Worm (Caenorhabditis elegans) whole organism, young adult: ENCODE results near the gene sdz-7.

Experiments
- B0261.1 ChIP-seq: sonication (generic microtip); optimal IDR thresholded peaks from 2 replicates; lab custom pipeline; 2016; ENCODE audit warnings: mild to moderate bottlenecking, missing genetic modification characterization, moderate library complexity, missing compliant biosample characterization
- attf-5 ChIP-seq: fragments of 200-800 bp; sonication (Bioruptor generic); optimal IDR thresholded peaks from 2 replicates; lab custom pipeline; 2018; ENCODE audit warnings: mild to moderate bottlenecking, missing genetic modification characterization, missing compliant biosample characterization
- bed-1 ChIP-seq: fragments of 200-800 bp; sonication (Bioruptor generic); IDR thresholded peaks from 2 replicates; pipeline ENCODE4 v1.3.6; 2022; ENCODE audit warnings: missing genetic modification reagents, missing genetic modification characterization, missing compliant biosample characterization
- cebp-1 ChIP-seq, 2 experiments: fragments of 200-800 bp in 1 of 2; sonication (Bioruptor generic) in 1 of 2; sonication (generic microtip) in 1 of 2; IDR thresholded peaks in 1 of 2; optimal IDR thresholded peaks in 1 of 2; 2 replicates each; pipeline versions ENCODE4 v1.3.6 to Lab custom; 2017 to 2022; ENCODE audit warnings: missing compliant biosample characterization in 2 of 2, missing genetic modification characterization in 2 of 2, mild to moderate bottlenecking in 1 of 2, missing genetic modification reagents in 1 of 2, moderate library complexity in 1 of 2
- ceh-58 ChIP-seq: fragments of 200-800 bp; sonication (Bioruptor generic); IDR thresholded peaks from 2 replicates; pipeline ENCODE4 v1.3.6; 2022; ENCODE audit warnings: missing genetic modification characterization, missing compliant biosample characterization
- fkh-3 ChIP-seq: sonication (generic microtip); optimal IDR thresholded peaks from 2 replicates; lab custom pipeline; 2016; ENCODE audit warnings: mild to moderate bottlenecking, missing genetic modification characterization, missing compliant biosample characterization
- let-526 ChIP-seq: fragments of 200-800 bp; sonication (Bioruptor generic); IDR thresholded peaks from 2 replicates; pipeline ENCODE4 v1.3.6; 2022; ENCODE audit warnings: missing genetic modification reagents, missing genetic modification characterization, missing compliant biosample characterization
- nfya-1 ChIP-seq: sonication (generic microtip); optimal IDR thresholded peaks from 2 replicates; lab custom pipeline; 2017; ENCODE audit warnings: antibody characterized with exemption, missing compliant biosample characterization, missing genetic modification characterization, borderline replicate concordance; ENCODE audit not compliant: insufficient read depth
- nhr-80 ChIP-seq: sonication (generic microtip); optimal IDR thresholded peaks from 2 replicates; lab custom pipeline; 2016; ENCODE audit warnings: missing genetic modification characterization, missing compliant biosample characterization
- snpc-4 ChIP-seq, 5 experiments: fragments of 150-350 bp in 1 of 5; sonication (generic microtip) in 4 of 5; optimal IDR thresholded peaks; 2 replicates each; lab custom pipeline; 2014 to 2018; ENCODE audit warnings: missing genetic modification characterization in 5 of 5, missing biosample characterization in 3 of 5, antibody characterized with exemption in 2 of 5, mild to moderate bottlenecking in 2 of 5, missing compliant biosample characterization in 2 of 5, missing genotype in 2 of 5, moderate library complexity in 2 of 5, missing genetic modification reagents in 1 of 5
- unc-62 ChIP-seq: fragments of 150-350 bp; optimal IDR thresholded peaks from 2 replicates; lab custom pipeline; 2014; ENCODE audit warnings: missing biosample characterization, missing genetic modification reagents, missing genetic modification characterization
- ztf-18 ChIP-seq: sonication (generic microtip); optimal IDR thresholded peaks from 2 replicates; lab custom pipeline; 2016; ENCODE audit warnings: missing genotype, mild to moderate bottlenecking, missing genetic modification characterization, missing compliant biosample characterization
- ztf-3 ChIP-seq: fragments of 200-800 bp; sonication (Bioruptor generic); optimal IDR thresholded peaks from 2 replicates; lab custom pipeline; 2018; ENCODE audit warnings: mild to moderate bottlenecking, missing genetic modification characterization, missing compliant biosample characterization

- no peak for TF ChIP-seq ceh-58 (GFP tag; lab: Robert Waterston, UW)
- TF ChIP-seq nfya-1 (tag; lab: Kevin White, UChicago) = no peak
- TF ChIP-seq ztf-3 = no peak
- TF ChIP-seq snpc-4 (GFP tag; optimal IDR thresholded peaks at IDR 0.05; lab: Kevin White, UChicago) = no peak
- TF ChIP-seq snpc-4 (tag; optimal IDR thresholded peaks at IDR 0.05; lab: Kevin White, UChicago) = no peak
- TF ChIP-seq fkh-3 = no peak
- TF ChIP-seq nhr-80 = no peak
- no peak for TF ChIP-seq B0261.1 (tag; lab: Kevin White, UChicago)
- TF ChIP-seq cebp-1 (GFP tag; IDR thresholded peaks at IDR 0.05; lab: Robert Waterston, UW) = no peak
- TF ChIP-seq cebp-1 (tag; optimal IDR thresholded peaks at IDR 0.05; lab: Kevin White, UChicago) = no peak
- no peak for TF ChIP-seq ztf-18
- TF ChIP-seq unc-62 (GFP tag; lab: Kevin White, UChicago) = no peak
- TF ChIP-seq let-526 (GFP tag; lab: Robert Waterston, UW) = no peak
- no peak for TF ChIP-seq attf-5 (GFP tag; lab: Kevin White, UChicago)
- TF ChIP-seq bed-1 = no peak
These were observed 27.1 kb downstream of the sdz-7 start, which contains the start of gene nhr-72 for ce11 chrII:3850655-3851054.
